Worm (Caenorhabditis elegans) whole organism, L4/young adult: Measurements from ENCODE around the gene C08D8.1.

ENCODE experiments used
- W03F9.2 ChIP-seq: fragments of 150-350 bp; optimal IDR thresholded peaks from 2 replicates; lab custom pipeline; 2014; ENCODE audit warnings: missing biosample characterization, missing genetic modification characterization
- him-1 ChIP-seq: sonication (generic microtip); optimal IDR thresholded peaks from 2 replicates; lab custom pipeline; 2016; ENCODE audit warnings: missing genotype, missing genetic modification reagents, missing genetic modification characterization, missing compliant biosample characterization

DNA sequence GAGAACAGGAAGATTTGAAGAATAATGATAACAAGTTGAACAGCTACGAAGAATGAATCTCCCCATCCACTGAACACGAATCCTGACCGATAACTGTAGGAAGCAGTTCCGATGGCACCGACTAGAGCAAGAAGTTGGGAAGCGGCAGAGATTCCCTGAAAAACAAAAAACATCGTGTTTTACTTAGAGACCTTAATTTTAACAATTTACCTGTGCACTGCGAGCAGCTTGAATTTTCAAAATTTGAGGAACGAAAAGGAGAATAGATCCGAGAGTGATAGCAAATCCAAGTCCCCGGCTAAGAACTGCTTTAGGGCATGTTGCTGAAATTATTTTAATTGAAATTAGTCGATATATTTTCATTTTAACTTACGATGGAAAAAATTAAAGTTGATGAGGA, 13.1 kb downstream of the C08D8.1 start:
- TF ChIP-seq him-1 (tag; lab: Kevin White, UChicago) (no peak), W03F9.2 (tag; lab: Kevin White, UChicago) (no peak)
